Fruit fly (Drosophila melanogaster) whole organism, embryonic: ENCODE measurements around the gene AstA-R1.

Source experiments
- Abd-B ChIP-seq: fragments of 200-800 bp; sonication (Bioruptor generic); optimal IDR thresholded peaks from 2 replicates; lab custom pipeline; 2018; ENCODE audit warnings: missing biosample characterization, mild to moderate bottlenecking, missing genetic modification characterization, moderate library complexity
- Asciz ChIP-seq: fragments of 200-800 bp; sonication (Bioruptor generic); optimal IDR thresholded peaks from 2 replicates; lab custom pipeline; 2017; ENCODE audit warnings: missing biosample characterization, mild to moderate bottlenecking, missing genetic modification characterization, missing genetic modification reagents
- Blimp-1 ChIP-seq: fragments of 200-800 bp; sonication (Bioruptor generic); optimal IDR thresholded peaks from 3 replicates; lab custom pipeline; 2018; ENCODE audit warnings: missing biosample characterization, missing genetic modification characterization, mild to moderate bottlenecking, moderate library complexity, missing genetic modification reagents
- CG10321 ChIP-seq: fragments of 200-800 bp; sonication (Bioruptor generic); IDR thresholded peaks from 2 replicates; pipeline ENCODE4 v1.3.6; 2022; ENCODE audit warnings: missing biosample characterization, missing genetic modification characterization
- CG10462 ChIP-seq: fragments of 200-800 bp; sonication (Bioruptor generic); optimal IDR thresholded peaks from 2 replicates; lab custom pipeline; 2016; ENCODE audit warnings: missing biosample characterization, missing genetic modification characterization
- CG10959 ChIP-seq: fragments of 200-800 bp; sonication (Bioruptor generic); IDR thresholded peaks from 2 replicates; pipeline ENCODE4 v1.3.6; 2022; ENCODE audit warnings: missing biosample characterization, missing genetic modification characterization
- CG11093 ChIP-seq: fragments of 200-800 bp; sonication (Bioruptor generic); IDR thresholded peaks from 3 replicates; pipeline ENCODE4 v1.3.6; 2022; ENCODE audit warnings: missing biosample characterization, missing genetic modification characterization
- CG11247 ChIP-seq: fragments of 200-800 bp; sonication (Bioruptor generic); IDR thresholded peaks from 2 replicates; pipeline ENCODE4 v1.3.6; 2022; ENCODE audit warnings: missing biosample characterization, missing genetic modification characterization
- CG11695 ChIP-seq: fragments of 200-800 bp; sonication (Bioruptor generic); IDR thresholded peaks from 3 replicates; pipeline ENCODE4 v1.3.6; 2022; ENCODE audit warnings: missing biosample characterization, missing genetic modification characterization
- CG11723 ChIP-seq: fragments of 200-800 bp; sonication (Bioruptor generic); optimal IDR thresholded peaks from 2 replicates; lab custom pipeline; 2017; ENCODE audit warnings: missing biosample characterization, mild to moderate bottlenecking, missing genetic modification characterization
- CG12769 ChIP-seq: fragments of 200-800 bp; sonication (Bioruptor generic); optimal IDR thresholded peaks from 2 replicates; lab custom pipeline; 2019; ENCODE audit warnings: missing biosample characterization, mild to moderate bottlenecking, missing genetic modification characterization, moderate library complexity
- CG13123 ChIP-seq: fragments of 200-800 bp; sonication (Bioruptor generic); optimal IDR thresholded peaks from 2 replicates; lab custom pipeline; 2016; ENCODE audit warnings: missing biosample characterization, missing genetic modification characterization
- CG1647 ChIP-seq: fragments of 200-800 bp; sonication (Bioruptor generic); optimal IDR thresholded peaks from 3 replicates; lab custom pipeline; 2016; ENCODE audit warnings: missing biosample characterization, missing genetic modification characterization
- CG17612 ChIP-seq: fragments of 200-800 bp; sonication (Bioruptor generic); IDR thresholded peaks from 2 replicates; pipeline ENCODE4 v1.3.6; 2022; ENCODE audit warnings: missing biosample characterization, missing genetic modification characterization
- CG17912 ChIP-seq: fragments of 200-800 bp; sonication (Bioruptor generic); optimal IDR thresholded peaks from 2 replicates; lab custom pipeline; 2018; ENCODE audit warnings: missing biosample characterization, mild to moderate bottlenecking, missing genetic modification characterization
- CG2199 ChIP-seq: fragments of 200-800 bp; sonication (Bioruptor generic); IDR thresholded peaks from 3 replicates; pipeline ENCODE4 v1.3.6; 2022; ENCODE audit warnings: missing biosample characterization, missing genetic modification characterization
- CG2875 ChIP-seq: fragments of 200-800 bp; sonication (Bioruptor generic); optimal IDR thresholded peaks from 2 replicates; lab custom pipeline; 2017; ENCODE audit warnings: missing biosample characterization, mild to moderate bottlenecking, missing genetic modification characterization, missing genetic modification reagents
- CG2889 ChIP-seq: fragments of 200-800 bp; sonication (Bioruptor generic); IDR thresholded peaks from 3 replicates; pipeline ENCODE4 v1.3.6; 2022; ENCODE audit warnings: missing biosample characterization, missing genetic modification characterization
- CG31365 ChIP-seq: fragments of 200-800 bp; sonication (Bioruptor generic); optimal IDR thresholded peaks from 2 replicates; lab custom pipeline; 2018; ENCODE audit warnings: missing biosample characterization, mild to moderate bottlenecking, missing genetic modification characterization
- CG6813 ChIP-seq: fragments of 200-800 bp; sonication (Bioruptor generic); optimal IDR thresholded peaks from 2 replicates; lab custom pipeline; 2017; ENCODE audit warnings: missing biosample characterization, missing genetic modification characterization, mild to moderate bottlenecking, moderate library complexity, missing genetic modification reagents
- CG8089 ChIP-seq: fragments of 200-800 bp; sonication (Bioruptor generic); optimal IDR thresholded peaks from 3 replicates; lab custom pipeline; 2016; ENCODE audit warnings: missing biosample characterization, missing genetic modification characterization
- CG8290 ChIP-seq, 3 experiments: fragments of 200-800 bp; sonication (Bioruptor generic); optimal IDR thresholded peaks; 2 replicates each; lab custom pipeline; 2016 to 2019; ENCODE audit warnings: missing biosample characterization in 3 of 3, missing genetic modification characterization in 3 of 3, mild to moderate bottlenecking in 2 of 3, moderate library complexity in 1 of 3
- CG8944 ChIP-seq: fragments of 200-800 bp; sonication (Bioruptor generic); optimal IDR thresholded peaks from 3 replicates; lab custom pipeline; 2016; ENCODE audit warnings: missing biosample characterization, missing genetic modification characterization
- CG9609 ChIP-seq: fragments of 200-800 bp; sonication (Bioruptor generic); optimal IDR thresholded peaks from 3 replicates; lab custom pipeline; 2016; ENCODE audit warnings: missing biosample characterization, missing genetic modification characterization
- CkIIα-i1 ChIP-seq: fragments of 200-800 bp; sonication (Bioruptor generic); IDR thresholded peaks from 2 replicates; pipeline ENCODE4 v1.3.6; 2022; ENCODE audit warnings: missing biosample characterization, missing genetic modification characterization
- CrebB ChIP-seq: fragments of 200-800 bp; sonication (Bioruptor generic); optimal IDR thresholded peaks from 3 replicates; lab custom pipeline; 2018; ENCODE audit warnings: missing biosample characterization, mild to moderate bottlenecking, missing genetic modification characterization
- Elba2 ChIP-seq: fragments of 200-800 bp; sonication (Bioruptor generic); optimal IDR thresholded peaks from 3 replicates; lab custom pipeline; 2016; ENCODE audit warnings: missing biosample characterization, missing genetic modification characterization
- Gsc ChIP-seq: fragments of 200-800 bp; sonication (Bioruptor generic); IDR thresholded peaks from 2 replicates; pipeline ENCODE4 v1.3.6; 2022; ENCODE audit warnings: missing biosample characterization, missing genetic modification characterization
- Hmx ChIP-seq: fragments of 200-800 bp; sonication (Bioruptor generic); optimal IDR thresholded peaks from 2 replicates; lab custom pipeline; 2016; ENCODE audit warnings: missing biosample characterization, missing genetic modification characterization
- MESR4 ChIP-seq: fragments of 200-800 bp; sonication (Bioruptor generic); optimal IDR thresholded peaks from 2 replicates; lab custom pipeline; 2018; ENCODE audit warnings: missing biosample characterization, mild to moderate bottlenecking, missing genetic modification characterization, moderate library complexity
- Nf-YC ChIP-seq: fragments of 200-800 bp; optimal IDR thresholded peaks from 3 replicates; lab custom pipeline; 2019; ENCODE audit warnings: missing biosample characterization, mild to moderate bottlenecking, missing genetic modification characterization, moderate library complexity
- ara ChIP-seq: fragments of 200-800 bp; sonication (Bioruptor generic); IDR thresholded peaks from 2 replicates; pipeline ENCODE4 v1.3.6; 2022; ENCODE audit warnings: missing biosample characterization, missing genetic modification characterization
- br ChIP-seq: fragments of >200 bp; optimal IDR thresholded peaks from 2 replicates; lab custom pipeline; 2017
- dati ChIP-seq: fragments of 200-800 bp; sonication (Bioruptor generic); IDR thresholded peaks from 2 replicates; pipeline ENCODE4 v1.3.6; 2022; ENCODE audit warnings: missing biosample characterization, missing genetic modification characterization
- gem ChIP-seq: fragments of 200-800 bp; sonication (Bioruptor generic); optimal IDR thresholded peaks from 2 replicates; lab custom pipeline; 2019; ENCODE audit warnings: missing biosample characterization, mild to moderate bottlenecking, missing genetic modification characterization, moderate library complexity
- hkb ChIP-seq, 2 experiments: fragments of 200-800 bp in 1 of 2; fragments of >200 bp in 1 of 2; sonication (Bioruptor generic) in 1 of 2; IDR thresholded peaks in 1 of 2; optimal IDR thresholded peaks in 1 of 2; 2 replicates each; pipeline versions ENCODE4 v1.3.6 to Lab custom; 2017 to 2022; ENCODE audit warnings: missing biosample characterization in 1 of 2, missing genetic modification characterization in 1 of 2
- hth ChIP-seq: fragments of >200 bp; optimal IDR thresholded peaks from 2 replicates; lab custom pipeline; 2017; ENCODE audit warnings: inconsistent platforms
- jigr1 ChIP-seq: fragments of 200-800 bp; sonication (Bioruptor generic); IDR thresholded peaks from 3 replicates; pipeline ENCODE4 v1.3.6; 2022; ENCODE audit warnings: missing biosample characterization, missing genetic modification characterization
- jumu ChIP-seq: fragments of 200-800 bp; sonication (Bioruptor generic); optimal IDR thresholded peaks from 3 replicates; lab custom pipeline; 2016; ENCODE audit warnings: missing biosample characterization, missing genetic modification characterization
- kni ChIP-seq: fragments of 200-800 bp; sonication (Bioruptor generic); optimal IDR thresholded peaks from 3 replicates; lab custom pipeline; 2017; ENCODE audit warnings: mild to moderate bottlenecking, missing biosample characterization, missing genetic modification reagents, missing genetic modification characterization
- lola ChIP-seq, 3 experiments: fragments of >200 bp in 2 of 3; fragments of 200-800 bp in 1 of 3; sonication (Bioruptor generic) in 1 of 3; optimal IDR thresholded peaks; 2 replicates each; lab custom pipeline; 2017 to 2019; ENCODE audit warnings: missing biosample characterization in 3 of 3, missing genetic modification characterization in 3 of 3, mild to moderate bottlenecking in 1 of 3, moderate library complexity in 1 of 3
- nmo ChIP-seq: fragments of 200-800 bp; sonication (Bioruptor generic); optimal IDR thresholded peaks from 2 replicates; lab custom pipeline; 2018; ENCODE audit warnings: missing biosample characterization, mild to moderate bottlenecking, missing genetic modification characterization, moderate library complexity
- pnt ChIP-seq: fragments of 200-800 bp; sonication (Bioruptor generic); optimal IDR thresholded peaks from 3 replicates; lab custom pipeline; 2016; ENCODE audit warnings: missing biosample characterization, missing genetic modification characterization
- pzg ChIP-seq: fragments of 200-800 bp; sonication (Bioruptor generic); optimal IDR thresholded peaks from 3 replicates; lab custom pipeline; 2018; ENCODE audit warnings: missing biosample characterization, mild to moderate bottlenecking, missing genetic modification characterization, moderate library complexity
- rib ChIP-seq: fragments of 200-800 bp; sonication (Bioruptor generic); IDR thresholded peaks from 2 replicates; pipeline ENCODE4 v1.3.6; 2022; ENCODE audit warnings: missing biosample characterization, missing genetic modification characterization
- run ChIP-seq: fragments of 200-800 bp; sonication (Bioruptor generic); optimal IDR thresholded peaks from 3 replicates; lab custom pipeline; 2018; ENCODE audit warnings: missing biosample characterization, mild to moderate bottlenecking, missing genetic modification characterization
- schlank ChIP-seq: fragments of 200-800 bp; sonication (Bioruptor generic); optimal IDR thresholded peaks from 2 replicates; lab custom pipeline; 2018; ENCODE audit warnings: missing biosample characterization, mild to moderate bottlenecking, missing genetic modification characterization
- seq ChIP-seq: fragments of 200-800 bp; sonication (Bioruptor generic); IDR thresholded peaks from 2 replicates; pipeline ENCODE4 v1.3.6; 2022; ENCODE audit warnings: missing biosample characterization, missing genetic modification characterization
- shn ChIP-seq: fragments of 200-800 bp; sonication (Bioruptor generic); optimal IDR thresholded peaks from 3 replicates; lab custom pipeline; 2016; ENCODE audit warnings: missing biosample characterization, missing genetic modification characterization
- tap ChIP-seq: fragments of 200-800 bp; optimal IDR thresholded peaks from 3 replicates; lab custom pipeline; 2019; ENCODE audit warnings: missing biosample characterization, mild to moderate bottlenecking, missing genetic modification characterization, moderate library complexity
- trh ChIP-seq: fragments of 200-800 bp; sonication (Bioruptor generic); optimal IDR thresholded peaks from 2 replicates; lab custom pipeline; 2016; ENCODE audit warnings: missing biosample characterization, missing genetic modification characterization
- zen ChIP-seq: fragments of 200-800 bp; sonication (Bioruptor generic); optimal IDR thresholded peaks from 3 replicates; lab custom pipeline; 2018; ENCODE audit warnings: missing biosample characterization, mild to moderate bottlenecking, missing genetic modification characterization, moderate library complexity

The AstA-R1 gene

dm6 chrX:3548568-3548967, 25.8 kb upstream of the AstA-R1 start (continued):
- TF ChIP-seq hkb (optimal IDR thresholded peaks at IDR 0.05; lab: Kevin White, UChicago) (no peak), hkb (GFP tag; IDR thresholded peaks at IDR 0.05; lab: Robert Waterston, UW) (0 out of 2 replicates have a peak, but pooled peaks have one; percentile 15), lola (GFP tag; optimal IDR thresholded peaks at IDR 0.05; lab: Kevin White, UChicago) (no peak), CG11695 (GFP tag; lab: Robert Waterston, UW) (no peak), CG8089 (no peak), CG10959 (GFP tag; lab: Robert Waterston, UW) (no peak), trh (GFP tag; lab: Kevin White, UChicago) (no peak), CG12769 (tag; lab: Kevin White, UChicago) (peak; percentile 27), run (tag; lab: Kevin White, UChicago) (no peak), CG1647 (GFP tag; lab: Kevin White, UChicago) (no peak), Hmx (GFP tag; lab: Kevin White, UChicago) (no peak), pzg (GFP tag; lab: Kevin White, UChicago) (no peak), CG6813 (GFP tag; lab: Kevin White, UChicago) (no peak), shn (GFP tag; lab: Kevin White, UChicago) (no peak), CrebB (tag; lab: Kevin White, UChicago) (no peak), CG31365 (tag; lab: Kevin White, UChicago) (no peak), CG10462 (GFP tag; lab: Kevin White, UChicago) (no peak), kni (GFP tag; lab: Kevin White, UChicago) (no peak), CG11093 (GFP tag; lab: Robert Waterston, UW) (no peak), CG8944 (no peak), ara (GFP tag; lab: Robert Waterston, UW) (no peak), CG9609 (GFP tag; lab: Kevin White, UChicago) (no peak), hth (lab: Kevin White, UChicago) (no peak), zen (tag; lab: Kevin White, UChicago) (no peak), Elba2 (GFP tag; lab: Kevin White, UChicago) (no peak), Gsc (GFP tag; lab: Robert Waterston, UW) (no peak), dati (GFP tag; lab: Robert Waterston, UW) (no peak), CkIIα-i1 (GFP tag; lab: Robert Waterston, UW) (no peak), CG17612 (GFP tag; lab: Robert Waterston, UW) (no peak), Asciz (GFP tag; lab: Kevin White, UChicago) (no peak), CG13123 (GFP tag; lab: Kevin White, UChicago) (no peak), CG2199 (GFP tag; lab: Robert Waterston, UW) (no peak), Abd-B (no peak), seq (GFP tag; lab: Robert Waterston, UW) (peak; percentile 42), br (no peak), Nf-YC (tag; lab: Kevin White, UChicago) (no peak), jigr1 (no peak), tap (tag; lab: Kevin White, UChicago) (no peak), CG17912 (GFP tag; lab: Kevin White, UChicago) (no peak), CG11247 (GFP tag; lab: Robert Waterston, UW) (no peak), Blimp-1 (GFP tag; lab: Kevin White, UChicago) (no peak), MESR4 (GFP tag; lab: Kevin White, UChicago) (no peak), CG10321 (GFP tag; lab: Robert Waterston, UW) (no peak), CG8290 (GFP tag; optimal IDR thresholded peaks at IDR 0.05; lab: Kevin White, UChicago) (no peak), CG8290 (tag; optimal IDR thresholded peaks at IDR 0.05; lab: Kevin White, UChicago) (no peak), rib (GFP tag; lab: Robert Waterston, UW) (no peak), CG11723 (no peak), CG2889 (GFP tag; lab: Robert Waterston, UW) (no peak), gem (tag; lab: Kevin White, UChicago) (peak; percentile 48), nmo (GFP tag; lab: Kevin White, UChicago) (no peak), jumu (no peak), CG2875 (GFP tag; lab: Kevin White, UChicago) (no peak), pnt (GFP tag; lab: Kevin White, UChicago) (no peak), schlank (no peak)
